Worm (Caenorhabditis elegans) whole organism, young adult: ENCODE data around the gene rfip-1.

ENCODE experiments used
- B0261.1 ChIP-seq: sonication (generic microtip); optimal IDR thresholded peaks from 2 replicates; lab custom pipeline; 2016; ENCODE audit warnings: mild to moderate bottlenecking, missing genetic modification characterization, moderate library complexity, missing compliant biosample characterization
- D2030.7 ChIP-seq: fragments of 200-800 bp; sonication (Bioruptor generic); IDR thresholded peaks from 2 replicates; pipeline ENCODE4 v1.3.6; 2022; ENCODE audit warnings: missing genetic modification reagents, missing genetic modification characterization, missing compliant biosample characterization
- F22D6.2 ChIP-seq: sonication (generic microtip); optimal IDR thresholded peaks from 2 replicates; lab custom pipeline; 2016; ENCODE audit warnings: mild to moderate bottlenecking, missing genetic modification characterization, missing compliant biosample characterization
- F49E8.2 ChIP-seq: sonication (generic microtip); optimal IDR thresholded peaks from 3 replicates; lab custom pipeline; 2017; ENCODE audit warnings: missing genetic modification characterization, mild to moderate bottlenecking, missing compliant biosample characterization, antibody characterized with exemption, moderate library complexity; ENCODE audit not compliant: insufficient read depth
- F55B11.4 ChIP-seq: sonication (generic microtip); optimal IDR thresholded peaks from 2 replicates; lab custom pipeline; 2016; ENCODE audit warnings: missing compliant biosample characterization, missing genetic modification characterization, borderline replicate concordance; ENCODE audit not compliant: insufficient read depth
- K12H6.12 ChIP-seq: fragments of 200-800 bp; sonication (Bioruptor generic); optimal IDR thresholded peaks from 2 replicates; lab custom pipeline; 2018; ENCODE audit warnings: mild to moderate bottlenecking, missing genetic modification characterization, missing compliant biosample characterization
- Y53F4B.3 ChIP-seq: fragments of 200-800 bp; sonication (Bioruptor generic); IDR thresholded peaks from 2 replicates; pipeline ENCODE4 v1.3.6; 2022; ENCODE audit warnings: missing genetic modification reagents, missing genetic modification characterization, missing compliant biosample characterization
- Y67H2A.10 ChIP-seq: fragments of 200-800 bp; sonication (Bioruptor generic); conservative IDR thresholded peaks from 2 replicates; pipeline ENCODE4 v1.3.6; 2022; ENCODE audit warnings: missing genetic modification reagents, missing genetic modification characterization, missing compliant biosample characterization
- Y95B8A.8 ChIP-seq: fragments of 200-800 bp; sonication (Bioruptor generic); IDR thresholded peaks from 2 replicates; pipeline ENCODE4 v1.3.6; 2022; ENCODE audit warnings: missing genetic modification reagents, missing genetic modification characterization, missing compliant biosample characterization
- akir-1 ChIP-seq: fragments of 200-800 bp; sonication (Bioruptor generic); optimal IDR thresholded peaks from 2 replicates; lab custom pipeline; 2018; ENCODE audit warnings: mild to moderate bottlenecking, missing genetic modification characterization, moderate library complexity, missing compliant biosample characterization
- aptf-3 ChIP-seq: fragments of 200-800 bp; sonication (Bioruptor generic); IDR thresholded peaks from 2 replicates; pipeline ENCODE4 v1.3.6; 2022; ENCODE audit warnings: missing genetic modification characterization, missing compliant biosample characterization
- atf-7 ChIP-seq: sonication (generic microtip); optimal IDR thresholded peaks from 2 replicates; lab custom pipeline; 2017; ENCODE audit warnings: mild to moderate bottlenecking, missing genetic modification characterization, missing compliant biosample characterization
- athp-1 ChIP-seq: sonication (generic microtip); optimal IDR thresholded peaks from 2 replicates; lab custom pipeline; 2017; ENCODE audit warnings: mild to moderate bottlenecking, missing genetic modification characterization, missing compliant biosample characterization
- bed-1 ChIP-seq: fragments of 200-800 bp; sonication (Bioruptor generic); IDR thresholded peaks from 2 replicates; pipeline ENCODE4 v1.3.6; 2022; ENCODE audit warnings: missing genetic modification reagents, missing genetic modification characterization, missing compliant biosample characterization
- bed-2 ChIP-seq: fragments of 200-800 bp; sonication (Bioruptor generic); IDR thresholded peaks from 2 replicates; pipeline ENCODE4 v1.3.6; 2022; ENCODE audit warnings: missing genetic modification reagents, missing genetic modification characterization, missing compliant biosample characterization
- ceh-100 ChIP-seq: fragments of 200-800 bp; sonication (Bioruptor generic); IDR thresholded peaks from 2 replicates; pipeline ENCODE4 v1.3.6; 2022; ENCODE audit warnings: missing genetic modification reagents, missing genetic modification characterization, missing compliant biosample characterization
- ceh-27 ChIP-seq: fragments of 200-800 bp; sonication (Bioruptor generic); optimal IDR thresholded peaks from 2 replicates; lab custom pipeline; 2018; ENCODE audit warnings: mild to moderate bottlenecking, missing genetic modification characterization, moderate library complexity, missing compliant biosample characterization
- ceh-40 ChIP-seq: fragments of 200-800 bp; sonication (Bioruptor generic); IDR thresholded peaks from 2 replicates; pipeline ENCODE4 v1.3.6; 2022; ENCODE audit warnings: missing genetic modification characterization, missing compliant biosample characterization
- ceh-58 ChIP-seq: fragments of 200-800 bp; sonication (Bioruptor generic); IDR thresholded peaks from 2 replicates; pipeline ENCODE4 v1.3.6; 2022; ENCODE audit warnings: missing genetic modification characterization, missing compliant biosample characterization
- ceh-79 ChIP-seq: sonication (generic microtip); optimal IDR thresholded peaks from 2 replicates; lab custom pipeline; 2017; ENCODE audit warnings: mild to moderate bottlenecking, missing genetic modification characterization, missing compliant biosample characterization
- ceh-91 ChIP-seq: fragments of 200-800 bp; sonication (Bioruptor generic); IDR thresholded peaks from 2 replicates; pipeline ENCODE4 v1.3.6; 2022; ENCODE audit warnings: missing genetic modification reagents, missing genetic modification characterization, missing compliant biosample characterization
- dox-1 ChIP-seq: fragments of 200-800 bp; sonication (Bioruptor generic); IDR thresholded peaks from 2 replicates; pipeline ENCODE4 v1.3.6; 2022; ENCODE audit warnings: missing genetic modification reagents, missing genetic modification characterization, missing compliant biosample characterization
- efl-1 ChIP-seq: fragments of 150-350 bp; optimal IDR thresholded peaks from 2 replicates; lab custom pipeline; 2014; ENCODE audit warnings: missing biosample characterization, missing genetic modification reagents, missing genetic modification characterization
- egl-18 ChIP-seq: fragments of 200-800 bp; sonication (Bioruptor generic); IDR thresholded peaks from 2 replicates; pipeline ENCODE4 v1.3.6; 2022; ENCODE audit warnings: missing genetic modification reagents, missing genetic modification characterization, missing compliant biosample characterization
- egrh-3 ChIP-seq: fragments of 200-800 bp; sonication (Bioruptor generic); IDR thresholded peaks from 2 replicates; pipeline ENCODE4 v1.3.6; 2022; ENCODE audit warnings: missing genetic modification reagents, missing genetic modification characterization, missing compliant biosample characterization
- him-1 ChIP-seq: sonication (generic microtip); optimal IDR thresholded peaks from 2 replicates; lab custom pipeline; 2016; ENCODE audit warnings: missing genotype, missing genetic modification reagents, missing genetic modification characterization, missing compliant biosample characterization
- hlh-26 ChIP-seq: fragments of 200-800 bp; sonication (Bioruptor generic); conservative IDR thresholded peaks from 2 replicates; pipeline ENCODE4 v1.3.6; 2022; ENCODE audit warnings: missing genetic modification reagents, missing genetic modification characterization, missing compliant biosample characterization
- hmg-1.2 ChIP-seq: fragments of 200-800 bp; sonication (Bioruptor generic); IDR thresholded peaks from 2 replicates; pipeline ENCODE4 v1.3.6; 2022; ENCODE audit warnings: missing genetic modification reagents, missing genetic modification characterization, missing compliant biosample characterization
- lin-26 ChIP-seq: fragments of 200-800 bp; sonication (Bioruptor generic); IDR thresholded peaks from 2 replicates; pipeline ENCODE4 v1.3.6; 2022; ENCODE audit warnings: missing genetic modification reagents, missing genetic modification characterization, missing compliant biosample characterization
- lin-35 ChIP-seq, 3 experiments: fragments of 150-350 bp in 2 of 3; sonication (generic microtip) in 1 of 3; optimal IDR thresholded peaks; 2 replicates each; lab custom pipeline; 2014 to 2018; ENCODE audit warnings: missing biosample characterization in 3 of 3, missing genetic modification characterization in 3 of 3, missing genetic modification reagents in 3 of 3
- lsy-27 ChIP-seq: sonication (generic microtip); optimal IDR thresholded peaks from 2 replicates; lab custom pipeline; 2017; ENCODE audit warnings: missing genetic modification characterization, mild to moderate bottlenecking, missing compliant biosample characterization, antibody characterized with exemption, missing genotype, borderline replicate concordance; ENCODE audit not compliant: insufficient read depth
- madf-10 ChIP-seq: sonication (generic microtip); optimal IDR thresholded peaks from 2 replicates; lab custom pipeline; 2016; ENCODE audit warnings: mild to moderate bottlenecking, missing genetic modification characterization, missing compliant biosample characterization
- madf-3 ChIP-seq: fragments of 200-800 bp; sonication (Bioruptor generic); IDR thresholded peaks from 2 replicates; pipeline ENCODE4 v1.3.6; 2022; ENCODE audit warnings: missing genetic modification reagents, missing genetic modification characterization, missing compliant biosample characterization
- mel-28 ChIP-seq: sonication (generic microtip); optimal IDR thresholded peaks from 2 replicates; lab custom pipeline; 2016; ENCODE audit warnings: borderline replicate concordance, mild to moderate bottlenecking, missing genetic modification characterization, missing compliant biosample characterization
- nhr-90 ChIP-seq: sonication (generic microtip); optimal IDR thresholded peaks from 2 replicates; lab custom pipeline; 2016; ENCODE audit warnings: missing genotype, mild to moderate bottlenecking, missing genetic modification characterization, missing compliant biosample characterization
- pbrm-1 ChIP-seq: fragments of 200-800 bp; sonication (Bioruptor generic); IDR thresholded peaks from 2 replicates; pipeline ENCODE4 v1.3.6; 2022; ENCODE audit warnings: missing genetic modification reagents, missing genetic modification characterization, missing compliant biosample characterization
- rcor-1 ChIP-seq: fragments of 200-800 bp; sonication (Bioruptor generic); IDR thresholded peaks from 2 replicates; pipeline ENCODE4 v1.3.6; 2022; ENCODE audit warnings: missing genetic modification reagents, missing genetic modification characterization, missing compliant biosample characterization
- rec-8 ChIP-seq, 2 experiments: sonication (generic microtip); optimal IDR thresholded peaks; 2 replicates each; lab custom pipeline; 2016; ENCODE audit warnings: mild to moderate bottlenecking in 2 of 2, missing genetic modification characterization in 2 of 2, missing genetic modification reagents in 2 of 2, missing genotype in 2 of 2, missing biosample characterization in 1 of 2, missing compliant biosample characterization in 1 of 2, moderate library complexity in 1 of 2
- rpc-1 ChIP-seq, 2 experiments: fragments of 150-350 bp in 1 of 2; sonication (generic microtip) in 1 of 2; optimal IDR thresholded peaks; 2 replicates each; lab custom pipeline; 2014 to 2018; ENCODE audit warnings: missing biosample characterization in 1 of 2, missing genetic modification characterization in 1 of 2, missing genetic modification reagents in 1 of 2, missing genotype in 1 of 2
- snpc-3.4 ChIP-seq: sonication (generic microtip); optimal IDR thresholded peaks from 2 replicates; lab custom pipeline; 2017; ENCODE audit warnings: missing genetic modification characterization, mild to moderate bottlenecking, missing compliant biosample characterization, antibody characterized with exemption, moderate library complexity, missing genotype, missing genetic modification reagents
- tbp1 ChIP-seq: fragments of 200-800 bp; sonication (Bioruptor generic); optimal IDR thresholded peaks from 2 replicates; lab custom pipeline; 2018; ENCODE audit warnings: mild to moderate bottlenecking, missing genetic modification characterization, missing compliant biosample characterization
- unc-130 ChIP-seq: sonication (generic microtip); optimal IDR thresholded peaks from 2 replicates; lab custom pipeline; 2016; ENCODE audit warnings: missing genetic modification reagents, missing genetic modification characterization, missing compliant biosample characterization
- zfh-2 ChIP-seq: fragments of 200-800 bp; sonication (Bioruptor generic); conservative IDR thresholded peaks from 2 replicates; pipeline ENCODE4 v1.3.6; 2022; ENCODE audit warnings: missing genetic modification reagents, missing genetic modification characterization, missing compliant biosample characterization
- ztf-18 ChIP-seq: sonication (generic microtip); optimal IDR thresholded peaks from 2 replicates; lab custom pipeline; 2016; ENCODE audit warnings: missing genotype, mild to moderate bottlenecking, missing genetic modification characterization, missing compliant biosample characterization
- ztf-25 ChIP-seq: fragments of 200-800 bp; sonication (Bioruptor generic); IDR thresholded peaks from 2 replicates; pipeline ENCODE4 v1.3.6; 2022; ENCODE audit warnings: missing genetic modification reagents, missing genetic modification characterization, missing compliant biosample characterization
- ztf-28 ChIP-seq: fragments of 200-800 bp; sonication (Bioruptor generic); IDR thresholded peaks from 2 replicates; pipeline ENCODE4 v1.3.6; 2022; ENCODE audit warnings: missing genetic modification reagents, missing genetic modification characterization, missing compliant biosample characterization
- ztf-3 ChIP-seq: fragments of 200-800 bp; sonication (Bioruptor generic); optimal IDR thresholded peaks from 2 replicates; lab custom pipeline; 2018; ENCODE audit warnings: mild to moderate bottlenecking, missing genetic modification characterization, missing compliant biosample characterization
- ztf-6 ChIP-seq: fragments of 200-800 bp; sonication (Bioruptor generic); IDR thresholded peaks from 2 replicates; pipeline ENCODE4 v1.3.6; 2022; ENCODE audit warnings: missing genetic modification reagents, missing genetic modification characterization, missing compliant biosample characterization

The rfip-1 gene

ce11 chrII:5873564-5874070 lies 10.7 kb upstream of the rfip-1 start, which contains the start of gene tex-2 (continued):
- no peak for TF ChIP-seq Y95B8A.8 (GFP tag; lab: Robert Waterston, UW)
- TF ChIP-seq B0261.1 (tag; lab: Kevin White, UChicago) = no peak
- TF ChIP-seq ceh-58 (GFP tag; lab: Robert Waterston, UW) = no peak
- peak; percentile 33; the same call in 1 of the 2 replicates for TF ChIP-seq zfh-2 (GFP tag; lab: Robert Waterston, UW)
- no peak for TF ChIP-seq unc-130 (GFP tag; lab: Kevin White, UChicago)
- no peak for TF ChIP-seq ztf-6 (GFP tag; lab: Robert Waterston, UW)
- TF ChIP-seq madf-10 = no peak
- TF ChIP-seq F22D6.2 (tag; lab: Kevin White, UChicago) = no peak
- TF ChIP-seq bed-2 = no peak
- TF ChIP-seq pbrm-1 (GFP tag; lab: Robert Waterston, UW) = peak; percentile 47; the same call in 1 of the 2 replicates
- no peak for TF ChIP-seq nhr-90 (tag; lab: Kevin White, UChicago)
- TF ChIP-seq madf-3 (GFP tag; lab: Robert Waterston, UW) = no peak
- TF ChIP-seq bed-1 (GFP tag; lab: Robert Waterston, UW) = no peak
- no peak for TF ChIP-seq rcor-1 (GFP tag; lab: Robert Waterston, UW)
- no peak for TF ChIP-seq Y67H2A.10 (GFP tag; lab: Robert Waterston, UW)
- TF ChIP-seq ceh-27 (GFP tag; lab: Kevin White, UChicago) = no peak
- TF ChIP-seq mel-28 (tag; lab: Kevin White, UChicago) = no peak
- TF ChIP-seq atf-7 = no peak
- no peak for TF ChIP-seq ceh-40 (GFP tag; lab: Robert Waterston, UW)
- no peak for TF ChIP-seq ceh-91 (GFP tag; lab: Robert Waterston, UW)
- TF ChIP-seq egrh-3 (GFP tag; lab: Robert Waterston, UW) = no peak
- TF ChIP-seq ztf-3 (GFP tag; lab: Kevin White, UChicago) = no peak
- TF ChIP-seq lin-35 (GFP tag; optimal IDR thresholded peaks at IDR 0.05; lab: Kevin White, UChicago) = no peak
- TF ChIP-seq hmg-1.2 (GFP tag; lab: Robert Waterston, UW) = peak; percentile 70; the same call in 1 of the 2 replicates
- peak; percentile 39; the same call in 1 of the 2 replicates for TF ChIP-seq D2030.7 (GFP tag; lab: Robert Waterston, UW)
- TF ChIP-seq egl-18 (GFP tag; lab: Robert Waterston, UW) = no peak
- no peak for TF ChIP-seq Y53F4B.3 (GFP tag; lab: Robert Waterston, UW)
- TF ChIP-seq K12H6.12 (tag; lab: Kevin White, UChicago) = no peak
- no peak for TF ChIP-seq snpc-3.4 (tag; lab: Kevin White, UChicago)
- TF ChIP-seq dox-1 (GFP tag; lab: Robert Waterston, UW) = peak; percentile 70
- no peak for TF ChIP-seq ztf-25 (GFP tag; lab: Robert Waterston, UW)
- peak; percentile 14 for TF ChIP-seq lsy-27 (tag; lab: Kevin White, UChicago)
- no peak for TF ChIP-seq hlh-26 (GFP tag; lab: Robert Waterston, UW)
- TF ChIP-seq rpc-1 (optimal IDR thresholded peaks at IDR 0.05; lab: Kevin White, UChicago) = no peak
- no peak for TF ChIP-seq rpc-1 (tag; optimal IDR thresholded peaks at IDR 0.05; lab: Kevin White, UChicago)
- TF ChIP-seq akir-1 = no peak
- TF ChIP-seq ceh-100 (GFP tag; lab: Robert Waterston, UW) = peak; percentile 94
- no peak for TF ChIP-seq lin-26 (GFP tag; lab: Robert Waterston, UW)
- TF ChIP-seq ztf-28 (GFP tag; lab: Robert Waterston, UW) = no peak
- no peak for TF ChIP-seq him-1 (tag; lab: Kevin White, UChicago)
- TF ChIP-seq ceh-79 (tag; lab: Kevin White, UChicago) = no peak
- TF ChIP-seq rec-8 (tag; optimal IDR thresholded peaks at IDR 0.05; lab: Kevin White, UChicago) = no peak
- no peak for TF ChIP-seq ztf-18
- no peak for TF ChIP-seq F55B11.4
- no peak for TF ChIP-seq F49E8.2 (tag; lab: Kevin White, UChicago)
- TF ChIP-seq athp-1 = no peak
- TF ChIP-seq tbp1 (GFP tag; lab: Kevin White, UChicago) = peak; percentile 11
- TF ChIP-seq aptf-3 (GFP tag; lab: Robert Waterston, UW) = no peak
- TF ChIP-seq efl-1 (GFP tag; lab: Kevin White, UChicago) = no peak
